Fruit fly (Drosophila melanogaster) whole organism, embryonic: ENCODE results near the gene Cyp4d14.

Experiments used
- BEAF-32 ChIP-seq: fragments of 200-800 bp; sonication (Bioruptor generic); optimal IDR thresholded peaks from 3 replicates; lab custom pipeline; 2017; ENCODE audit warnings: missing biosample characterization, missing genetic modification characterization, mild to moderate bottlenecking, moderate library complexity, missing genetic modification reagents
- CG10147 ChIP-seq: fragments of 200-800 bp; sonication (Bioruptor generic); optimal IDR thresholded peaks from 2 replicates; lab custom pipeline; 2019; ENCODE audit warnings: missing biosample characterization, mild to moderate bottlenecking, missing genetic modification characterization, moderate library complexity
- CG10654 ChIP-seq: fragments of 200-800 bp; sonication (Bioruptor generic); optimal IDR thresholded peaks from 2 replicates; lab custom pipeline; 2016; ENCODE audit warnings: missing biosample characterization, missing genetic modification characterization
- CG11504 ChIP-seq: fragments of 200-800 bp; sonication (Bioruptor generic); optimal IDR thresholded peaks from 3 replicates; lab custom pipeline; 2019; ENCODE audit warnings: missing biosample characterization, mild to moderate bottlenecking, missing genetic modification characterization, moderate library complexity
- CG12155 ChIP-seq: fragments of 200-800 bp; sonication (Bioruptor generic); optimal IDR thresholded peaks from 3 replicates; lab custom pipeline; 2016; ENCODE audit warnings: missing biosample characterization, missing genetic modification characterization
- CG13775 ChIP-seq: fragments of 200-800 bp; sonication (Bioruptor generic); optimal IDR thresholded peaks from 3 replicates; lab custom pipeline; 2017; ENCODE audit warnings: missing biosample characterization, mild to moderate bottlenecking, missing genetic modification characterization
- CG13894 ChIP-seq: fragments of 200-800 bp; sonication (Bioruptor generic); optimal IDR thresholded peaks from 3 replicates; lab custom pipeline; 2018; ENCODE audit warnings: missing biosample characterization, mild to moderate bottlenecking, missing genetic modification characterization, moderate library complexity
- CG14860 ChIP-seq: fragments of 200-800 bp; sonication (Bioruptor generic); IDR thresholded peaks from 3 replicates; pipeline ENCODE4 v1.3.6; 2022; ENCODE audit warnings: missing biosample characterization, missing genetic modification characterization; ENCODE audit not compliant: partially characterized antibody
- CG15073 ChIP-seq: fragments of 200-800 bp; sonication (Bioruptor generic); optimal IDR thresholded peaks from 2 replicates; lab custom pipeline; 2016; ENCODE audit warnings: missing biosample characterization, missing genetic modification characterization
- CG1529 ChIP-seq: fragments of 200-800 bp; sonication (Bioruptor generic); optimal IDR thresholded peaks from 3 replicates; lab custom pipeline; 2018; ENCODE audit warnings: missing biosample characterization, missing genetic modification characterization
- CG15601 ChIP-seq: fragments of 200-800 bp; sonication (Bioruptor generic); optimal IDR thresholded peaks from 3 replicates; lab custom pipeline; 2019; ENCODE audit warnings: missing biosample characterization, mild to moderate bottlenecking, missing genetic modification characterization, moderate library complexity
- CG1602 ChIP-seq: fragments of 200-800 bp; sonication (Bioruptor generic); optimal IDR thresholded peaks from 3 replicates; lab custom pipeline; 2016; ENCODE audit warnings: missing biosample characterization, missing genetic modification characterization
- CG16863 ChIP-seq: fragments of 200-800 bp; sonication (Bioruptor generic); optimal IDR thresholded peaks from 3 replicates; lab custom pipeline; 2016; ENCODE audit warnings: missing biosample characterization, missing genetic modification characterization
- CG17186 ChIP-seq: fragments of 200-800 bp; sonication (Bioruptor generic); optimal IDR thresholded peaks from 3 replicates; lab custom pipeline; 2017; ENCODE audit warnings: missing biosample characterization, missing genetic modification reagents, missing genetic modification characterization
- CG17359 ChIP-seq: fragments of 200-800 bp; sonication (Bioruptor generic); optimal IDR thresholded peaks from 3 replicates; lab custom pipeline; 2018; ENCODE audit warnings: missing biosample characterization, mild to moderate bottlenecking, missing genetic modification characterization, moderate library complexity
- CG17912 ChIP-seq: fragments of 200-800 bp; sonication (Bioruptor generic); optimal IDR thresholded peaks from 2 replicates; lab custom pipeline; 2018; ENCODE audit warnings: missing biosample characterization, mild to moderate bottlenecking, missing genetic modification characterization
- CG31365 ChIP-seq: fragments of 200-800 bp; sonication (Bioruptor generic); optimal IDR thresholded peaks from 2 replicates; lab custom pipeline; 2018; ENCODE audit warnings: missing biosample characterization, mild to moderate bottlenecking, missing genetic modification characterization
- CG31388 ChIP-seq: fragments of 200-800 bp; sonication (Bioruptor generic); optimal IDR thresholded peaks from 2 replicates; lab custom pipeline; 2016; ENCODE audit warnings: missing biosample characterization, missing genetic modification characterization
- CG32767 ChIP-seq: fragments of 200-800 bp; sonication (Bioruptor generic); IDR thresholded peaks from 2 replicates; pipeline ENCODE4 v1.3.6; 2022; ENCODE audit warnings: missing biosample characterization, missing genetic modification characterization
- CG3281 ChIP-seq: fragments of 200-800 bp; sonication (Bioruptor generic); optimal IDR thresholded peaks from 3 replicates; lab custom pipeline; 2017; ENCODE audit warnings: missing biosample characterization, mild to moderate bottlenecking, missing genetic modification characterization
- CG4730 ChIP-seq: fragments of 200-800 bp; sonication (Bioruptor generic); IDR thresholded peaks from 2 replicates; pipeline ENCODE4 v1.3.6; 2022; ENCODE audit warnings: missing biosample characterization, missing genetic modification characterization
- CG6683 ChIP-seq: fragments of 200-800 bp; sonication (Bioruptor generic); optimal IDR thresholded peaks from 2 replicates; lab custom pipeline; 2017; ENCODE audit warnings: missing biosample characterization, mild to moderate bottlenecking, missing genetic modification characterization, missing genetic modification reagents
- CG9609 ChIP-seq: fragments of 200-800 bp; sonication (Bioruptor generic); optimal IDR thresholded peaks from 3 replicates; lab custom pipeline; 2016; ENCODE audit warnings: missing biosample characterization, missing genetic modification characterization
- D19B ChIP-seq: fragments of 200-800 bp; sonication (Bioruptor generic); optimal IDR thresholded peaks from 2 replicates; lab custom pipeline; 2017; ENCODE audit warnings: missing biosample characterization, mild to moderate bottlenecking, missing genetic modification characterization
- Dbx ChIP-seq: fragments of 200-800 bp; sonication (Bioruptor generic); IDR thresholded peaks from 3 replicates; pipeline ENCODE4 v1.3.6; 2022; ENCODE audit warnings: missing biosample characterization, missing genetic modification characterization
- Dp ChIP-seq: fragments of 200-800 bp; sonication (Bioruptor generic); optimal IDR thresholded peaks from 2 replicates; lab custom pipeline; 2018; ENCODE audit warnings: missing biosample characterization, mild to moderate bottlenecking, missing genetic modification characterization, moderate library complexity
- Fer3 ChIP-seq: fragments of 200-800 bp; sonication (Bioruptor generic); optimal IDR thresholded peaks from 2 replicates; lab custom pipeline; 2018; ENCODE audit warnings: missing biosample characterization, mild to moderate bottlenecking, missing genetic modification characterization, moderate library complexity
- NFAT ChIP-seq: fragments of 200-800 bp; sonication (Bioruptor generic); IDR thresholded peaks from 2 replicates; pipeline ENCODE4 v1.3.6; 2022; ENCODE audit warnings: missing biosample characterization, missing genetic modification characterization
- amos ChIP-seq: fragments of 200-800 bp; sonication (Bioruptor generic); IDR thresholded peaks from 2 replicates; pipeline ENCODE4 v1.3.6; 2022; ENCODE audit warnings: missing biosample characterization, missing genetic modification characterization; ENCODE audit not compliant: partially characterized antibody
- cas ChIP-seq: fragments of 200-800 bp; sonication (Bioruptor generic); IDR thresholded peaks from 2 replicates; pipeline ENCODE4 v1.3.6; 2022; ENCODE audit warnings: missing biosample characterization, missing genetic modification characterization
- caup ChIP-seq: fragments of 200-800 bp; sonication (Bioruptor generic); optimal IDR thresholded peaks from 3 replicates; lab custom pipeline; 2017; ENCODE audit warnings: missing biosample characterization, mild to moderate bottlenecking, missing genetic modification characterization, moderate library complexity; ENCODE audit not compliant: severe bottlenecking
- chinmo ChIP-seq: fragments of 200-800 bp; sonication (Bioruptor generic); IDR thresholded peaks from 4 replicates; pipeline ENCODE4 v1.3.6; 2022; ENCODE audit warnings: missing biosample characterization, missing genetic modification characterization; ENCODE audit not compliant: partially characterized antibody
- ci ChIP-seq: fragments of 200-800 bp; sonication (Bioruptor generic); IDR thresholded peaks from 3 replicates; pipeline ENCODE4 v1.3.6; 2022; ENCODE audit warnings: missing biosample characterization, missing genetic modification characterization
- crol ChIP-seq: fragments of 200-800 bp; sonication (Bioruptor generic); IDR thresholded peaks from 2 replicates; pipeline ENCODE4 v1.3.6; 2022; ENCODE audit warnings: missing biosample characterization, missing genetic modification characterization
- dm ChIP-seq: fragments of 200-800 bp; sonication (Bioruptor generic); optimal IDR thresholded peaks from 3 replicates; lab custom pipeline; 2016; ENCODE audit warnings: missing biosample characterization, missing genetic modification characterization
- dpn ChIP-seq, 2 experiments: fragments of 200-800 bp; sonication (Bioruptor generic); optimal IDR thresholded peaks; 3 replicates each; lab custom pipeline; 2016; ENCODE audit warnings: missing biosample characterization in 2 of 2, missing genetic modification characterization in 2 of 2
- gcm2 ChIP-seq: fragments of 200-800 bp; sonication (Bioruptor generic); optimal IDR thresholded peaks from 2 replicates; lab custom pipeline; 2016; ENCODE audit warnings: missing biosample characterization, missing genetic modification characterization
- kay ChIP-seq: fragments of 200-800 bp; sonication (Bioruptor generic); optimal IDR thresholded peaks from 2 replicates; lab custom pipeline; 2016; ENCODE audit warnings: missing biosample characterization, missing genetic modification characterization
- nmo ChIP-seq: fragments of 200-800 bp; sonication (Bioruptor generic); optimal IDR thresholded peaks from 2 replicates; lab custom pipeline; 2018; ENCODE audit warnings: missing biosample characterization, mild to moderate bottlenecking, missing genetic modification characterization, moderate library complexity
- odd ChIP-seq: fragments of 200-800 bp; sonication (Bioruptor generic); optimal IDR thresholded peaks from 2 replicates; lab custom pipeline; 2017; ENCODE audit warnings: missing biosample characterization, mild to moderate bottlenecking, missing genetic modification characterization
- phol ChIP-seq: fragments of 200-800 bp; sonication (Bioruptor generic); optimal IDR thresholded peaks from 3 replicates; lab custom pipeline; 2018; ENCODE audit warnings: missing biosample characterization, mild to moderate bottlenecking, missing genetic modification characterization, moderate library complexity
- sim ChIP-seq: fragments of 200-800 bp; sonication (Bioruptor generic); IDR thresholded peaks from 2 replicates; pipeline ENCODE4 v1.3.6; 2022; ENCODE audit warnings: missing biosample characterization, missing genetic modification characterization
- sima ChIP-seq: fragments of 200-800 bp; sonication (Bioruptor generic); optimal IDR thresholded peaks from 2 replicates; lab custom pipeline; 2016; ENCODE audit warnings: missing biosample characterization, missing genetic modification characterization
- ssp ChIP-seq: fragments of 200-800 bp; sonication (Bioruptor generic); IDR thresholded peaks from 2 replicates; pipeline ENCODE4 v1.3.6; 2022; ENCODE audit warnings: missing biosample characterization, missing genetic modification characterization
- twi ChIP-seq: fragments of 200-800 bp; optimal IDR thresholded peaks from 2 replicates; lab custom pipeline; 2019; ENCODE audit warnings: missing biosample characterization, mild to moderate bottlenecking, missing genetic modification characterization, moderate library complexity
- tx ChIP-seq: fragments of 200-800 bp; sonication (Bioruptor generic); optimal IDR thresholded peaks from 2 replicates; lab custom pipeline; 2016; ENCODE audit warnings: missing biosample characterization, missing genetic modification characterization
- wek ChIP-seq: fragments of 200-800 bp; sonication (Bioruptor generic); optimal IDR thresholded peaks from 3 replicates; lab custom pipeline; 2018; ENCODE audit warnings: missing biosample characterization, mild to moderate bottlenecking, missing genetic modification characterization, moderate library complexity
- zf30C ChIP-seq: fragments of 200-800 bp; sonication (Bioruptor generic); optimal IDR thresholded peaks from 3 replicates; lab custom pipeline; 2018; ENCODE audit warnings: missing biosample characterization, mild to moderate bottlenecking, missing genetic modification characterization

The Cyp4d14 gene

DNA sequence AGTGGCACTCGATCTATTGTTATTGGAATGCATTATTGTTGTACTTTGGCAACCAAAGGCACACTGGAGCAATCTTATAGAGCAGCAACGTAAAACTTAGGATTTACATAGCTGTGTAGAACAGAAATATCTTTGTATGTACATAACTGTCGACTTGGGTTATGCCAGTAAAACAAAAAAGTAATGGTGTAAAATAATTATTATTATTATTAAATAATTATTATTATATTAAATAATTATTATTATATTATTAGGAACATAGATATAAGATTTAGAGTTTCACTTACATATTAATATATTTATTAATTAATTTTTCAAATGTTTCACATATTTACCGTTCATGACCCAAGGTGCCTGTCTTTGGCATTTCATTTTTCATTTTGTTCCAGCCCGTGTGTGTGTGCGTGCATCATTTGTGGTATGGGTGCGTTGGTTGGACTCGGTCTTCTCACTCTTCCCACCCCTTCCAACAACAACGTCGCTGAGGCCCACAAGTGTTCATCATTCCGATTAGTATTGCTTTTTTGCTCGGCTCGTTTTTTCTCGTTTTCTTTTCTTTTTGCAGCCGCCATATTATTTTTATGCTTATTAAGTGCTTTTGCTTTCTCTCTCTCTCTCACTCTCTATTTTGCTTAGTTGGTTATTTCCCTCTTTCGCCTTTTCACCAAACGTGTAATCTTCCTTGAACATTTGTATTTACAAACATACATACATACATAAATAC lies 51.0 kb downstream of the Cyp4d14 start (continued):
- TF ChIP-seq nmo, result peak; percentile 99
- TF ChIP-seq CG13775 (GFP tag; lab: Kevin White, UChicago), result peak; percentile 99
- TF ChIP-seq CG10654 (GFP tag; lab: Kevin White, UChicago), result peak; percentile 96
- TF ChIP-seq CG3281 (GFP tag; lab: Kevin White, UChicago), result peak; percentile 99
- peak; percentile 97 for TF ChIP-seq CG15601 (tag; lab: Kevin White, UChicago)
- peak; percentile 90 for TF ChIP-seq CG31388 (GFP tag; lab: Kevin White, UChicago)
- peak; percentile 79 to 95 for TF ChIP-seq dpn (GFP tag; optimal IDR thresholded peaks at IDR 0.05; lab: Kevin White, UChicago)
- peak; percentile 96 for TF ChIP-seq CG17359 (tag; lab: Kevin White, UChicago)
- 0 out of 3 replicates have a peak, but pooled peaks have one; percentile 40 for TF ChIP-seq CG14860
- peak; percentile 87 for TF ChIP-seq ssp (GFP tag; lab: Robert Waterston, UW)
- TF ChIP-seq CG31365 (tag; lab: Kevin White, UChicago), result peak; percentile 61
- peak; percentile 88 for TF ChIP-seq CG9609 (GFP tag; lab: Kevin White, UChicago)
- peak; percentile 66 for TF ChIP-seq CG15073 (GFP tag; lab: Kevin White, UChicago)
- TF ChIP-seq twi, result peak; percentile 88
- TF ChIP-seq NFAT (GFP tag; lab: Robert Waterston, UW), result peak; percentile 87
- peak; percentile 98 for TF ChIP-seq odd
- TF ChIP-seq sima (GFP tag; lab: Kevin White, UChicago), result no peak
- peak; percentile 86 for TF ChIP-seq CG13894 (tag; lab: Kevin White, UChicago)
- peak; percentile 98 for TF ChIP-seq CG10147 (GFP tag; lab: Kevin White, UChicago)
- peak; percentile 94 for TF ChIP-seq Fer3 (tag; lab: Kevin White, UChicago)
- no peak for TF ChIP-seq chinmo
- TF ChIP-seq wek (GFP tag; lab: Kevin White, UChicago), result peak; percentile 74
- peak; percentile 91 for TF ChIP-seq CG12155 (GFP tag; lab: Kevin White, UChicago)
- peak; percentile 84 for TF ChIP-seq CG16863
- peak; percentile 91 for TF ChIP-seq CG1529 (GFP tag; lab: Kevin White, UChicago)
- peak; percentile 4 for TF ChIP-seq Dp (GFP tag; lab: Kevin White, UChicago)
- TF ChIP-seq zf30C (GFP tag; lab: Kevin White, UChicago), result peak; percentile 35
- peak; percentile 86 for TF ChIP-seq Dbx
- TF ChIP-seq gcm2 (GFP tag; lab: Kevin White, UChicago), result peak; percentile 69
- TF ChIP-seq tx (GFP tag; lab: Kevin White, UChicago), result peak; percentile 77
- TF ChIP-seq dm, result peak; percentile 16
- TF ChIP-seq sim (GFP tag; lab: Robert Waterston, UW), result no peak; the same call in 1 of the 2 replicates
- peak; percentile 96 for TF ChIP-seq CG6683 (GFP tag; lab: Kevin White, UChicago)
- 0 out of 2 replicates have a peak, but pooled peaks have one; percentile 25 for TF ChIP-seq cas (GFP tag; lab: Robert Waterston, UW)
- peak; percentile 91 for TF ChIP-seq D19B (GFP tag; lab: Kevin White, UChicago)
- peak; percentile 73 for TF ChIP-seq kay (GFP tag; lab: Kevin White, UChicago)
- TF ChIP-seq CG1602 (GFP tag; lab: Kevin White, UChicago), result peak; percentile 95
- peak; percentile 88 for TF ChIP-seq ci (GFP tag; lab: Robert Waterston, UW)
- no peak; the same call in 1 of the 2 replicates for TF ChIP-seq CG32767 (GFP tag; lab: Robert Waterston, UW)
- TF ChIP-seq amos, result no peak
- TF ChIP-seq crol (GFP tag; lab: Robert Waterston, UW), result peak; percentile 94
- peak; percentile 96 for TF ChIP-seq caup
- peak; percentile 93 for TF ChIP-seq CG17912 (GFP tag; lab: Kevin White, UChicago)
- TF ChIP-seq BEAF-32 (GFP tag; lab: Kevin White, UChicago), result no peak
- TF ChIP-seq CG17186 (GFP tag; lab: Kevin White, UChicago), result peak; percentile 50
- peak; percentile 83 for TF ChIP-seq CG4730 (GFP tag; lab: Robert Waterston, UW)
- TF ChIP-seq CG11504 (tag; lab: Kevin White, UChicago), result peak; percentile 98
- TF ChIP-seq phol (tag; lab: Kevin White, UChicago), result peak; percentile 98
